Fruit fly (Drosophila melanogaster) whole organism, prepupa: Measurements from ENCODE around the gene Elp1.

Experiments used
- Blimp-1 ChIP-seq: fragments of 200-800 bp; sonication (Bioruptor generic); optimal IDR thresholded peaks from 3 replicates; lab custom pipeline; 2017; ENCODE audit warnings: missing biosample characterization, missing genetic modification characterization, mild to moderate bottlenecking, moderate library complexity, missing genetic modification reagents
- CG10631 ChIP-seq: fragments of 200-800 bp; sonication (Bioruptor generic); optimal IDR thresholded peaks from 2 replicates; lab custom pipeline; 2016; ENCODE audit warnings: missing biosample characterization, missing genetic modification characterization
- CG10669 ChIP-seq: fragments of 200-800 bp; sonication (Bioruptor generic); optimal IDR thresholded peaks from 3 replicates; lab custom pipeline; 2018; ENCODE audit warnings: missing biosample characterization, mild to moderate bottlenecking, missing genetic modification characterization, moderate library complexity
- CG11762 ChIP-seq: fragments of 200-800 bp; sonication (Bioruptor generic); optimal IDR thresholded peaks from 3 replicates; lab custom pipeline; 2016; ENCODE audit warnings: missing biosample characterization, missing genetic modification characterization; ENCODE audit not compliant: insufficient read depth
- CG11902 ChIP-seq: fragments of 200-800 bp; sonication (Bioruptor generic); optimal IDR thresholded peaks from 3 replicates; lab custom pipeline; 2016; ENCODE audit warnings: missing biosample characterization, missing genetic modification characterization
- CG1621 ChIP-seq: fragments of 200-800 bp; sonication (Bioruptor generic); optimal IDR thresholded peaks from 3 replicates; lab custom pipeline; 2018; ENCODE audit warnings: missing biosample characterization, mild to moderate bottlenecking, missing genetic modification characterization
- CG16779 ChIP-seq: fragments of 200-800 bp; sonication (Bioruptor generic); optimal IDR thresholded peaks from 3 replicates; lab custom pipeline; 2017; ENCODE audit warnings: missing biosample characterization, mild to moderate bottlenecking, missing genetic modification characterization
- CG3032 ChIP-seq: fragments of 200-800 bp; optimal IDR thresholded peaks from 2 replicates; lab custom pipeline; 2019; ENCODE audit warnings: missing biosample characterization, mild to moderate bottlenecking, missing genetic modification characterization, moderate library complexity
- CG31627 ChIP-seq: fragments of 200-800 bp; sonication (Bioruptor generic); optimal IDR thresholded peaks from 3 replicates; lab custom pipeline; 2016; ENCODE audit warnings: missing biosample characterization, missing genetic modification characterization
- CG32006 ChIP-seq: fragments of 200-800 bp; sonication (Bioruptor generic); optimal IDR thresholded peaks from 3 replicates; lab custom pipeline; 2017; ENCODE audit warnings: missing biosample characterization, mild to moderate bottlenecking, missing genetic modification characterization
- CG3919 ChIP-seq: fragments of 200-800 bp; sonication (Bioruptor generic); optimal IDR thresholded peaks from 3 replicates; lab custom pipeline; 2016; ENCODE audit warnings: missing biosample characterization, missing genetic modification characterization
- CG4318 ChIP-seq: fragments of 200-800 bp; sonication (Bioruptor generic); optimal IDR thresholded peaks from 3 replicates; lab custom pipeline; 2017; ENCODE audit warnings: missing biosample characterization, mild to moderate bottlenecking, missing genetic modification characterization
- CG6163 ChIP-seq: fragments of 200-800 bp; sonication (Bioruptor generic); IDR thresholded peaks from 3 replicates; pipeline ENCODE4 v1.3.6; 2022; ENCODE audit warnings: missing biosample characterization, missing genetic modification characterization
- CG6276 ChIP-seq: fragments of 200-800 bp; sonication (Bioruptor generic); optimal IDR thresholded peaks from 2 replicates; lab custom pipeline; 2017; ENCODE audit warnings: missing biosample characterization, mild to moderate bottlenecking, missing genetic modification characterization
- CG6854 ChIP-seq: fragments of 200-800 bp; sonication (Bioruptor generic); optimal IDR thresholded peaks from 2 replicates; lab custom pipeline; 2017; ENCODE audit warnings: missing biosample characterization, mild to moderate bottlenecking, missing genetic modification characterization
- CG9139 ChIP-seq: fragments of 200-800 bp; sonication (Bioruptor generic); optimal IDR thresholded peaks from 3 replicates; lab custom pipeline; 2017; ENCODE audit warnings: missing biosample characterization, mild to moderate bottlenecking, missing genetic modification characterization
- Eip75B ChIP-seq: fragments of 200-800 bp; sonication (Bioruptor generic); optimal IDR thresholded peaks from 3 replicates; lab custom pipeline; 2016; ENCODE audit warnings: missing biosample characterization, missing genetic modification characterization
- Eip78C ChIP-seq: fragments of 200-800 bp; sonication (Bioruptor generic); peaks from one replicate; lab custom pipeline; 2016; ENCODE audit warnings: missing biosample characterization, missing genetic modification characterization
- Ets21C ChIP-seq: fragments of 200-800 bp; sonication (Bioruptor generic); optimal IDR thresholded peaks from 3 replicates; lab custom pipeline; 2016; ENCODE audit warnings: missing biosample characterization, missing genetic modification characterization
- Ets96B ChIP-seq: fragments of 200-800 bp; optimal IDR thresholded peaks from 2 replicates; lab custom pipeline; 2019; ENCODE audit warnings: missing biosample characterization, mild to moderate bottlenecking, missing genetic modification characterization, moderate library complexity
- Gug ChIP-seq: fragments of 200-800 bp; sonication (Bioruptor generic); IDR thresholded peaks from 2 replicates; pipeline ENCODE4 v1.3.6; 2022; ENCODE audit warnings: missing biosample characterization, missing genetic modification characterization
- Hr38 ChIP-seq: sonication (Bioruptor generic); optimal IDR thresholded peaks from 2 replicates; lab custom pipeline; 2016; ENCODE audit warnings: missing biosample characterization, missing genetic modification characterization
- Lpt ChIP-seq: fragments of 200-800 bp; sonication (Bioruptor generic); optimal IDR thresholded peaks from 3 replicates; lab custom pipeline; 2016; ENCODE audit warnings: missing biosample characterization, missing genetic modification characterization
- Met ChIP-seq: fragments of 200-800 bp; sonication (Bioruptor generic); optimal IDR thresholded peaks from 3 replicates; lab custom pipeline; 2016; ENCODE audit warnings: missing biosample characterization, missing genetic modification characterization
- OdsH ChIP-seq: fragments of 200-800 bp; sonication (Bioruptor generic); optimal IDR thresholded peaks from 3 replicates; lab custom pipeline; 2016; ENCODE audit warnings: missing biosample characterization, missing genetic modification characterization
- Sox102F ChIP-seq: fragments of 200-800 bp; sonication (Bioruptor generic); optimal IDR thresholded peaks from 2 replicates; lab custom pipeline; 2016; ENCODE audit warnings: missing biosample characterization, mild to moderate bottlenecking, missing genetic modification characterization
- Sox14 ChIP-seq: fragments of 200-800 bp; sonication (Bioruptor generic); optimal IDR thresholded peaks from 3 replicates; lab custom pipeline; 2016; ENCODE audit warnings: missing biosample characterization, missing genetic modification characterization
- Sox15 ChIP-seq: fragments of 200-800 bp; sonication (Bioruptor generic); optimal IDR thresholded peaks from 3 replicates; lab custom pipeline; 2016; ENCODE audit warnings: missing biosample characterization, missing genetic modification characterization
- achi ChIP-seq: fragments of 200-800 bp; sonication (Bioruptor generic); optimal IDR thresholded peaks from 3 replicates; lab custom pipeline; 2016; ENCODE audit warnings: missing biosample characterization, missing genetic modification characterization
- acj6 ChIP-seq: fragments of 200-800 bp; sonication (Bioruptor generic); optimal IDR thresholded peaks from 3 replicates; lab custom pipeline; 2016; ENCODE audit warnings: missing biosample characterization, missing genetic modification characterization
- cyc ChIP-seq: fragments of 200-800 bp; sonication (Bioruptor generic); optimal IDR thresholded peaks from 3 replicates; lab custom pipeline; 2016; ENCODE audit warnings: missing biosample characterization, missing genetic modification characterization
- dac ChIP-seq: fragments of 200-800 bp; sonication (Bioruptor generic); optimal IDR thresholded peaks from 2 replicates; lab custom pipeline; 2017; ENCODE audit warnings: missing biosample characterization, mild to moderate bottlenecking, missing genetic modification characterization
- eg ChIP-seq: fragments of 200-800 bp; sonication (Bioruptor generic); IDR thresholded peaks from 3 replicates; pipeline ENCODE4 v1.3.6; 2022; ENCODE audit warnings: missing biosample characterization, missing genetic modification characterization
- esn ChIP-seq: fragments of 200-800 bp; sonication (Bioruptor generic); optimal IDR thresholded peaks from 2 replicates; lab custom pipeline; 2016; ENCODE audit warnings: missing biosample characterization, mild to moderate bottlenecking, missing genetic modification characterization, moderate library complexity
- fkh ChIP-seq: fragments of 200-800 bp; sonication (Bioruptor generic); optimal IDR thresholded peaks from 3 replicates; lab custom pipeline; 2017; ENCODE audit warnings: missing biosample characterization, mild to moderate bottlenecking, missing genetic modification characterization, moderate library complexity
- lz ChIP-seq: fragments of 200-800 bp; sonication (Bioruptor generic); optimal IDR thresholded peaks from 3 replicates; lab custom pipeline; 2016; ENCODE audit warnings: missing biosample characterization, missing genetic modification characterization
- net ChIP-seq: fragments of 200-800 bp; sonication (Bioruptor generic); optimal IDR thresholded peaks from 3 replicates; lab custom pipeline; 2016; ENCODE audit warnings: missing biosample characterization, missing genetic modification characterization
- pdm3 ChIP-seq: fragments of 200-800 bp; sonication (Bioruptor generic); optimal IDR thresholded peaks from 3 replicates; lab custom pipeline; 2016; ENCODE audit warnings: missing biosample characterization, missing genetic modification characterization
- spab ChIP-seq: fragments of 200-800 bp; sonication (Bioruptor generic); optimal IDR thresholded peaks from 2 replicates; lab custom pipeline; 2017; ENCODE audit warnings: missing biosample characterization, mild to moderate bottlenecking, missing genetic modification characterization, missing genetic modification reagents
- ss ChIP-seq, 2 experiments: fragments of 200-800 bp; sonication (Bioruptor generic); optimal IDR thresholded peaks; 2 replicates in 1 of 2; 3 replicates in 1 of 2; lab custom pipeline; 2017 to 2018; ENCODE audit warnings: mild to moderate bottlenecking in 2 of 2, missing biosample characterization in 2 of 2, missing genetic modification characterization in 2 of 2, moderate library complexity in 1 of 2
- svp ChIP-seq: fragments of 200-800 bp; sonication (Bioruptor generic); peaks from one replicate; lab custom pipeline; 2016; ENCODE audit warnings: missing biosample characterization, missing genetic modification characterization
- vri ChIP-seq: fragments of 200-800 bp; sonication (Bioruptor generic); optimal IDR thresholded peaks from 3 replicates; lab custom pipeline; 2016; ENCODE audit warnings: missing biosample characterization, mild to moderate bottlenecking, missing genetic modification characterization

Gene Elp1

dm6 chr3R:11678016-11678415 is 27.2 kb downstream of the Elp1 start, which contains the start of gene CG18476 (continued):
- peak; percentile 95 for TF ChIP-seq Ets96B (tag; lab: Kevin White, UChicago)
- TF ChIP-seq CG1621 (tag; lab: Kevin White, UChicago), result peak; percentile 86
- peak; percentile 87 for TF ChIP-seq Sox15
- TF ChIP-seq CG3919 (GFP tag; lab: Kevin White, UChicago), result peak; percentile 91
- TF ChIP-seq CG10631 (GFP tag; lab: Kevin White, UChicago), result peak; percentile 92
- TF ChIP-seq acj6 (GFP tag; lab: Kevin White, UChicago), result peak; percentile 89
- TF ChIP-seq Hr38 (GFP tag; lab: Kevin White, UChicago), result no peak
- TF ChIP-seq Eip75B (GFP tag; lab: Kevin White, UChicago), result no peak
- peak; percentile 91 for TF ChIP-seq CG31627
- peak; percentile 97 for TF ChIP-seq CG3032 (tag; lab: Kevin White, UChicago)
- TF ChIP-seq CG6854 (GFP tag; lab: Kevin White, UChicago), result peak; percentile 27
- peak; percentile 91 for TF ChIP-seq cyc (GFP tag; lab: Kevin White, UChicago)
- peak; percentile 94 for TF ChIP-seq pdm3 (GFP tag; lab: Kevin White, UChicago)
- peak; percentile 82 for TF ChIP-seq Ets21C (GFP tag; lab: Kevin White, UChicago)
- peak; percentile 89 for TF ChIP-seq Lpt (GFP tag; lab: Kevin White, UChicago)
- TF ChIP-seq CG6163 (GFP tag; lab: Robert Waterston, UW), result peak; percentile 95
- TF ChIP-seq CG11902, result peak; percentile 86
- TF ChIP-seq CG32006 (GFP tag; lab: Kevin White, UChicago), result peak; percentile 92
- TF ChIP-seq CG16779 (tag; lab: Kevin White, UChicago), result peak; percentile 80
- peak; percentile 99 for TF ChIP-seq Eip78C (GFP tag; lab: Kevin White, UChicago)
- TF ChIP-seq CG10669 (GFP tag; lab: Kevin White, UChicago), result peak; percentile 93
- peak; percentile 91 for TF ChIP-seq OdsH (GFP tag; lab: Kevin White, UChicago)
- peak; percentile 92 for TF ChIP-seq Sox14
- peak; percentile 72 for TF ChIP-seq dac (GFP tag; lab: Kevin White, UChicago)
- TF ChIP-seq lz, result peak; percentile 91
- peak; percentile 91 for TF ChIP-seq net (GFP tag; lab: Kevin White, UChicago)

dm6 chr3R:11679513-11679912 is 28.7 kb downstream of the Elp1 start, which contains the start of the genes Taf12 and Ho:
Gene Taf12, minus strand, starts transcription at chr3R:11679690.
Gene Ho, plus strand, starts transcription at chr3R:11679743.
- TF ChIP-seq Met (GFP tag; lab: Kevin White, UChicago), result no peak
- no peak for TF ChIP-seq CG10669 (GFP tag; lab: Kevin White, UChicago)
- TF ChIP-seq CG4318 (GFP tag; lab: Kevin White, UChicago), result no peak
- no peak for TF ChIP-seq Blimp-1
- no peak for TF ChIP-seq acj6 (GFP tag; lab: Kevin White, UChicago)
- TF ChIP-seq fkh (GFP tag; lab: Kevin White, UChicago), result peak; percentile 54
- TF ChIP-seq ss (GFP tag; optimal IDR thresholded peaks at IDR 0.05; lab: Kevin White, UChicago), result no peak
- TF ChIP-seq vri (GFP tag; lab: Kevin White, UChicago), result peak; percentile 37
- TF ChIP-seq Sox14, result peak; percentile 98
- TF ChIP-seq CG11762 (GFP tag; lab: Kevin White, UChicago), result no peak
- TF ChIP-seq esn (GFP tag; lab: Kevin White, UChicago), result peak; percentile 21
- TF ChIP-seq CG6276 (GFP tag; lab: Kevin White, UChicago), result no peak
- peak; percentile 70 for TF ChIP-seq svp (GFP tag; lab: Kevin White, UChicago)
- peak; percentile 74 for TF ChIP-seq Eip78C (GFP tag; lab: Kevin White, UChicago)
- no peak for TF ChIP-seq achi
- no peak for TF ChIP-seq Lpt (GFP tag; lab: Kevin White, UChicago)

DNA sequence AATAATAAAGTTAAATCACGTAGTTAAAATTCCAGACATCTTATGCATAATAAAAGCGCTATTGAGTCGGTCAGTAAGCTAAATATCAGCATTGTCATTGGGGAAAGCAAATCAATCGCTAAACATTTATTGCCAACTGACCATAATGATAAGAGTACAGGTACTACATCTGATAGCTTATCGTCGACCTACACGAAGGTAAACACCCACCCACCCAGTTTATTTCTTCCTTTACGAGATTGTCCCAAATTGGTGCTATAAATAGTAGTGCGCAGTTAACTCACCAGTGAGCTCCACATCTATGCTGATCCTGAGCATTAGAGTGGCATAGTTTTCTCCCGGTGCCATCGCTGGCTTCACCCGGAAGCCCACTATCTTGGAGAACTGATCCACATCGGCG is 32.9 kb downstream of the Elp1 start:
- TF ChIP-seq spab (no peak), Eip78C (GFP tag; lab: Kevin White, UChicago) (no peak), achi (no peak), Gug (GFP tag; lab: Robert Waterston, UW) (no peak), lz (no peak), Sox102F (GFP tag; lab: Kevin White, UChicago) (no peak), eg (GFP tag; lab: Robert Waterston, UW) (no peak), CG9139 (GFP tag; lab: Kevin White, UChicago) (no peak), vri (GFP tag; lab: Kevin White, UChicago) (peak; percentile 35)
